Fruit fly (Drosophila melanogaster) whole organism, embryonic: ENCODE results near the gene CtsF.

Experiments
- Aef1 ChIP-seq: fragments of 200-800 bp; sonication (Bioruptor generic); IDR thresholded peaks from 3 replicates; pipeline ENCODE4 v1.3.6; 2022; ENCODE audit warnings: missing biosample characterization, missing genetic modification characterization
- Bteb2 ChIP-seq: fragments of 200-800 bp; sonication (Bioruptor generic); optimal IDR thresholded peaks from 2 replicates; lab custom pipeline; 2016; ENCODE audit warnings: missing biosample characterization, missing genetic modification characterization
- CG10274 ChIP-seq: fragments of 200-800 bp; sonication (Bioruptor generic); optimal IDR thresholded peaks from 3 replicates; lab custom pipeline; 2017; ENCODE audit warnings: missing biosample characterization, mild to moderate bottlenecking, missing genetic modification characterization
- CG12219 ChIP-seq: fragments of 200-800 bp; sonication (Bioruptor generic); optimal IDR thresholded peaks from 3 replicates; lab custom pipeline; 2018; ENCODE audit warnings: missing biosample characterization, mild to moderate bottlenecking, missing genetic modification characterization
- CG12299 ChIP-seq: fragments of 200-800 bp; sonication (Bioruptor generic); optimal IDR thresholded peaks from 2 replicates; lab custom pipeline; 2018; ENCODE audit warnings: missing biosample characterization, mild to moderate bottlenecking, missing genetic modification characterization
- CG12942 ChIP-seq: fragments of 200-800 bp; sonication (Bioruptor generic); optimal IDR thresholded peaks from 3 replicates; lab custom pipeline; 2016; ENCODE audit warnings: missing biosample characterization, missing genetic modification characterization
- CG14050 ChIP-seq: fragments of 200-800 bp; sonication (Bioruptor generic); IDR thresholded peaks from 3 replicates; pipeline ENCODE4 v1.3.6; 2022; ENCODE audit warnings: missing biosample characterization, missing genetic modification characterization
- CG14710 ChIP-seq: fragments of 200-800 bp; sonication (Bioruptor generic); optimal IDR thresholded peaks from 3 replicates; lab custom pipeline; 2019; ENCODE audit warnings: missing biosample characterization, mild to moderate bottlenecking, missing genetic modification characterization, moderate library complexity
- CG15269 ChIP-seq: fragments of 200-800 bp; sonication (Bioruptor generic); optimal IDR thresholded peaks from 2 replicates; lab custom pipeline; 2018; ENCODE audit warnings: missing biosample characterization, mild to moderate bottlenecking, missing genetic modification characterization, moderate library complexity
- CG18764 ChIP-seq: fragments of 200-800 bp; sonication (Bioruptor generic); optimal IDR thresholded peaks from 3 replicates; lab custom pipeline; 2016; ENCODE audit warnings: missing biosample characterization, missing genetic modification characterization
- CG2875 ChIP-seq: fragments of 200-800 bp; sonication (Bioruptor generic); optimal IDR thresholded peaks from 2 replicates; lab custom pipeline; 2017; ENCODE audit warnings: missing biosample characterization, mild to moderate bottlenecking, missing genetic modification characterization, missing genetic modification reagents
- CG3065 ChIP-seq: fragments of 200-800 bp; sonication (Bioruptor generic); optimal IDR thresholded peaks from 2 replicates; lab custom pipeline; 2016; ENCODE audit warnings: missing biosample characterization, missing genetic modification characterization
- CG4328 ChIP-seq: fragments of 200-800 bp; sonication (Bioruptor generic); optimal IDR thresholded peaks from 3 replicates; lab custom pipeline; 2017; ENCODE audit warnings: missing biosample characterization, missing genetic modification reagents, missing genetic modification characterization
- CG4730 ChIP-seq: fragments of 200-800 bp; sonication (Bioruptor generic); IDR thresholded peaks from 2 replicates; pipeline ENCODE4 v1.3.6; 2022; ENCODE audit warnings: missing biosample characterization, missing genetic modification characterization
- CG5245 ChIP-seq: fragments of 200-800 bp; sonication (Bioruptor generic); optimal IDR thresholded peaks from 3 replicates; lab custom pipeline; 2016; ENCODE audit warnings: missing biosample characterization, missing genetic modification characterization
- CG6654 ChIP-seq: fragments of 200-800 bp; sonication (Bioruptor generic); optimal IDR thresholded peaks from 2 replicates; lab custom pipeline; 2017; ENCODE audit warnings: missing biosample characterization, mild to moderate bottlenecking, missing genetic modification characterization
- CG7271 ChIP-seq: fragments of 200-800 bp; sonication (Bioruptor generic); optimal IDR thresholded peaks from 2 replicates; lab custom pipeline; 2018; ENCODE audit warnings: missing biosample characterization, mild to moderate bottlenecking, missing genetic modification characterization, moderate library complexity
- CG8281 ChIP-seq: fragments of 200-800 bp; sonication (Bioruptor generic); optimal IDR thresholded peaks from 2 replicates; lab custom pipeline; 2018; ENCODE audit warnings: missing biosample characterization, mild to moderate bottlenecking, missing genetic modification characterization, moderate library complexity
- CG8359 ChIP-seq: fragments of 200-800 bp; sonication (Bioruptor generic); optimal IDR thresholded peaks from 2 replicates; lab custom pipeline; 2017; ENCODE audit warnings: missing biosample characterization, mild to moderate bottlenecking, missing genetic modification characterization, borderline replicate concordance
- CG8924 ChIP-seq: fragments of 200-800 bp; optimal IDR thresholded peaks from 3 replicates; lab custom pipeline; 2019; ENCODE audit warnings: missing biosample characterization, mild to moderate bottlenecking, missing genetic modification characterization, moderate library complexity
- Drgx ChIP-seq: fragments of 200-800 bp; sonication (Bioruptor generic); IDR thresholded peaks from 2 replicates; pipeline ENCODE4 v1.3.6; 2022; ENCODE audit warnings: missing biosample characterization, missing genetic modification characterization
- Ets65A ChIP-seq: fragments of 200-800 bp; sonication (Bioruptor generic); peaks from one replicate; lab custom pipeline; 2016; ENCODE audit warnings: missing biosample characterization, missing genetic modification characterization
- HLH3B ChIP-seq: fragments of 200-800 bp; sonication (Bioruptor generic); IDR thresholded peaks from 2 replicates; pipeline ENCODE4 v1.3.6; 2022; ENCODE audit warnings: missing biosample characterization, missing genetic modification characterization
- Kr ChIP-seq: fragments of 200-800 bp; sonication (Bioruptor generic); optimal IDR thresholded peaks from 2 replicates; lab custom pipeline; 2017; ENCODE audit warnings: missing biosample characterization, mild to moderate bottlenecking, missing genetic modification characterization
- Lhr ChIP-seq: fragments of 200-800 bp; sonication (Bioruptor generic); optimal IDR thresholded peaks from 3 replicates; lab custom pipeline; 2017; ENCODE audit warnings: mild to moderate bottlenecking, missing biosample characterization, missing genetic modification reagents, missing genetic modification characterization
- MTF-1 ChIP-seq: fragments of 200-800 bp; sonication (Bioruptor generic); optimal IDR thresholded peaks from 2 replicates; lab custom pipeline; 2018; ENCODE audit warnings: missing biosample characterization, mild to moderate bottlenecking, missing genetic modification characterization, borderline replicate concordance
- NC2α ChIP-seq: fragments of 200-800 bp; sonication (Bioruptor generic); optimal IDR thresholded peaks from 2 replicates; lab custom pipeline; 2016; ENCODE audit warnings: missing biosample characterization, missing genetic modification characterization
- ab ChIP-seq: fragments of 200-800 bp; sonication (Bioruptor generic); optimal IDR thresholded peaks from 2 replicates; lab custom pipeline; 2016; ENCODE audit warnings: missing biosample characterization, missing genetic modification characterization
- ash1 ChIP-seq: fragments of 200-800 bp; sonication (Bioruptor generic); optimal IDR thresholded peaks from 2 replicates; lab custom pipeline; 2018; ENCODE audit warnings: missing biosample characterization, mild to moderate bottlenecking, missing genetic modification characterization
- cg ChIP-seq: fragments of 200-800 bp; sonication (Bioruptor generic); optimal IDR thresholded peaks from 3 replicates; lab custom pipeline; 2019; ENCODE audit warnings: missing biosample characterization, mild to moderate bottlenecking, missing genetic modification characterization, moderate library complexity
- chinmo ChIP-seq: fragments of 200-800 bp; sonication (Bioruptor generic); IDR thresholded peaks from 4 replicates; pipeline ENCODE4 v1.3.6; 2022; ENCODE audit warnings: missing biosample characterization, missing genetic modification characterization; ENCODE audit not compliant: partially characterized antibody
- crc ChIP-seq: fragments of 200-800 bp; sonication (Bioruptor generic); optimal IDR thresholded peaks from 2 replicates; lab custom pipeline; 2016; ENCODE audit warnings: missing biosample characterization, missing genetic modification characterization
- crp ChIP-seq, 2 experiments: fragments of 200-800 bp; sonication (Bioruptor generic); optimal IDR thresholded peaks; 2 replicates in 1 of 2; 3 replicates in 1 of 2; lab custom pipeline; 2017; ENCODE audit warnings: missing biosample characterization in 2 of 2, missing genetic modification characterization in 2 of 2, mild to moderate bottlenecking in 1 of 2, moderate library complexity in 1 of 2
- cwo ChIP-seq: fragments of 200-800 bp; sonication (Bioruptor generic); optimal IDR thresholded peaks from 3 replicates; lab custom pipeline; 2017; ENCODE audit warnings: missing biosample characterization, missing genetic modification characterization, mild to moderate bottlenecking, moderate library complexity, missing genetic modification reagents
- en ChIP-seq: fragments of 200-800 bp; sonication (Bioruptor generic); optimal IDR thresholded peaks from 2 replicates; lab custom pipeline; 2016; ENCODE audit warnings: missing biosample characterization, missing genetic modification characterization
- eyg ChIP-seq: fragments of 200-800 bp; sonication (Bioruptor generic); optimal IDR thresholded peaks from 3 replicates; lab custom pipeline; 2016; ENCODE audit warnings: missing biosample characterization, missing genetic modification characterization
- fd3F ChIP-seq: fragments of 200-800 bp; sonication (Bioruptor generic); optimal IDR thresholded peaks from 2 replicates; lab custom pipeline; 2018; ENCODE audit warnings: missing biosample characterization, mild to moderate bottlenecking, missing genetic modification characterization, moderate library complexity
- ftz-f1 ChIP-seq: fragments of 200-800 bp; sonication (Bioruptor generic); optimal IDR thresholded peaks from 2 replicates; lab custom pipeline; 2016; ENCODE audit warnings: missing biosample characterization, missing genetic modification characterization
- hbn ChIP-seq: fragments of 200-800 bp; sonication (Bioruptor generic); IDR thresholded peaks from 2 replicates; pipeline ENCODE4 v1.3.6; 2022; ENCODE audit warnings: missing biosample characterization, missing genetic modification characterization; ENCODE audit not compliant: partially characterized antibody
- mam ChIP-seq: fragments of 200-800 bp; sonication (Bioruptor generic); optimal IDR thresholded peaks from 3 replicates; lab custom pipeline; 2016; ENCODE audit warnings: missing biosample characterization, missing genetic modification characterization
- mld ChIP-seq: fragments of 200-800 bp; sonication (Bioruptor generic); IDR thresholded peaks from 3 replicates; pipeline ENCODE4 v1.3.6; 2022; ENCODE audit warnings: missing biosample characterization, missing genetic modification characterization; ENCODE audit not compliant: partially characterized antibody
- run ChIP-seq: fragments of 200-800 bp; sonication (Bioruptor generic); optimal IDR thresholded peaks from 3 replicates; lab custom pipeline; 2018; ENCODE audit warnings: missing biosample characterization, mild to moderate bottlenecking, missing genetic modification characterization
- scrt ChIP-seq: fragments of 200-800 bp; sonication (Bioruptor generic); optimal IDR thresholded peaks from 2 replicates; lab custom pipeline; 2018; ENCODE audit warnings: missing biosample characterization, mild to moderate bottlenecking, missing genetic modification characterization, moderate library complexity
- sens ChIP-seq: fragments of 200-800 bp; sonication (Bioruptor generic); peaks from one replicate; lab custom pipeline; 2016; ENCODE audit warnings: missing biosample characterization, missing genetic modification characterization
- sens-2 ChIP-seq: fragments of 200-800 bp; sonication (Bioruptor generic); IDR thresholded peaks from 2 replicates; pipeline ENCODE4 v1.3.6; 2022; ENCODE audit warnings: missing biosample characterization, missing genetic modification characterization
- so ChIP-seq: fragments of 200-800 bp; sonication (Bioruptor generic); IDR thresholded peaks from 3 replicates; pipeline ENCODE4 v1.3.6; 2022; ENCODE audit warnings: missing biosample characterization, missing genetic modification characterization
- zen ChIP-seq: fragments of 200-800 bp; sonication (Bioruptor generic); optimal IDR thresholded peaks from 3 replicates; lab custom pipeline; 2018; ENCODE audit warnings: missing biosample characterization, mild to moderate bottlenecking, missing genetic modification characterization, moderate library complexity
- zen2 ChIP-seq: fragments of 200-800 bp; sonication (Bioruptor generic); IDR thresholded peaks from 3 replicates; pipeline ENCODE4 v1.3.6; 2022; ENCODE audit warnings: missing biosample characterization, missing genetic modification characterization; ENCODE audit not compliant: partially characterized antibody

CtsF gene

dm6 chr3R:5211901-5212758, 39.4 kb downstream of the CtsF start (continued):
- TF ChIP-seq sens-2 (GFP tag; lab: Robert Waterston, UW): peak; percentile 64
- TF ChIP-seq HLH3B (GFP tag; lab: Robert Waterston, UW): no peak
- peak; percentile 57 for TF ChIP-seq CG4730 (GFP tag; lab: Robert Waterston, UW)
- TF ChIP-seq Aef1 (GFP tag; lab: Robert Waterston, UW): no peak
- TF ChIP-seq CG15269 (tag; lab: Kevin White, UChicago): no peak
- TF ChIP-seq en (GFP tag; lab: Kevin White, UChicago): peak; percentile 69
- no peak for TF ChIP-seq chinmo (GFP tag; lab: Robert Waterston, UW)
- TF ChIP-seq Kr: peak; percentile 95
- TF ChIP-seq scrt: no peak
- TF ChIP-seq mld (GFP tag; lab: Robert Waterston, UW): no peak
- no peak for TF ChIP-seq Bteb2 (GFP tag; lab: Kevin White, UChicago)
- no peak for TF ChIP-seq ftz-f1 (GFP tag; lab: Kevin White, UChicago)
- peak; percentile 94 for TF ChIP-seq CG14710 (tag; lab: Kevin White, UChicago)
- peak; percentile 97 for TF ChIP-seq Ets65A (GFP tag; lab: Kevin White, UChicago)
- TF ChIP-seq zen (tag; lab: Kevin White, UChicago): peak; percentile 95
- peak; percentile 67 for TF ChIP-seq CG18764 (GFP tag; lab: Kevin White, UChicago)
- TF ChIP-seq CG5245 (GFP tag; lab: Kevin White, UChicago): peak; percentile 52
- no peak for TF ChIP-seq cwo (GFP tag; lab: Kevin White, UChicago)
- peak; percentile 60 for TF ChIP-seq CG12942
- TF ChIP-seq zen2 (GFP tag; lab: Robert Waterston, UW): no peak
- 0 out of 3 replicates have a peak, but pooled peaks have one; percentile 45 for TF ChIP-seq so
- TF ChIP-seq CG6654 (GFP tag; lab: Kevin White, UChicago): no peak
- no peak for TF ChIP-seq eyg
- TF ChIP-seq Lhr (GFP tag; lab: Kevin White, UChicago): peak; percentile 45
- peak; percentile 24; the same call in 1 of the 3 replicates for TF ChIP-seq CG14050
- TF ChIP-seq CG12219 (GFP tag; lab: Kevin White, UChicago): peak; percentile 68
- peak; percentile 4 for TF ChIP-seq CG12299 (tag; lab: Kevin White, UChicago)
- TF ChIP-seq CG2875 (GFP tag; lab: Kevin White, UChicago): peak; percentile 71
- TF ChIP-seq crc (GFP tag; lab: Kevin White, UChicago): peak; percentile 41
- TF ChIP-seq CG8924 (tag; lab: Kevin White, UChicago): peak; percentile 89
- TF ChIP-seq CG4328: peak; percentile 25
- no peak for TF ChIP-seq fd3F
- no peak for TF ChIP-seq ash1 (GFP tag; lab: Kevin White, UChicago)
- no peak for TF ChIP-seq crp (GFP tag; optimal IDR thresholded peaks at IDR 0.05; lab: Kevin White, UChicago)
- TF ChIP-seq cg (GFP tag; lab: Kevin White, UChicago): peak; percentile 32
- peak; percentile 24 for TF ChIP-seq CG8281 (tag; lab: Kevin White, UChicago)
- peak; percentile 29 for TF ChIP-seq MTF-1
- peak; percentile 90 for TF ChIP-seq CG7271 (tag; lab: Kevin White, UChicago)
- TF ChIP-seq CG10274 (GFP tag; lab: Kevin White, UChicago): no peak
- TF ChIP-seq sens (GFP tag; lab: Kevin White, UChicago): peak; percentile 98
- peak; percentile 3 for TF ChIP-seq mam (GFP tag; lab: Kevin White, UChicago)
- peak; percentile 74 for TF ChIP-seq CG8359 (GFP tag; lab: Kevin White, UChicago)
- peak; percentile 38; the same call in 1 of the 2 replicates for TF ChIP-seq Drgx (GFP tag; lab: Robert Waterston, UW)
- peak; percentile 58 for TF ChIP-seq CG3065
- TF ChIP-seq ab (GFP tag; lab: Kevin White, UChicago): peak; percentile 59
- no peak for TF ChIP-seq hbn
- no peak for TF ChIP-seq run (tag; lab: Kevin White, UChicago)
- peak; percentile 51 for TF ChIP-seq NC2α (GFP tag; lab: Kevin White, UChicago)
